Fruit fly (Drosophila melanogaster): Measurements from ENCODE around the gene Unc-115b.

Unc-115b gene

dm6 chr3R:9710886-9711285 is 18.3 kb upstream of the Unc-115b start, which contains the start of the genes trbd and dmt:
TSS of gene trbd (minus strand) at chr3R:9711037.
TSS of gene dmt (plus strand) at chr3R:9711142.
- no peak for TF ChIP-seq GATAd (GFP tag; optimal IDR thresholded peaks at IDR 0.05)
- no peak for TF ChIP-seq HLH106 (tag; optimal IDR thresholded peaks at IDR 0.05)
- TF ChIP-seq rgr (GFP tag; optimal IDR thresholded peaks at IDR 0.05) = no peak
- TF ChIP-seq lola (GFP tag; optimal IDR thresholded peaks at IDR 0.05) = no peak
- no peak for TF ChIP-seq Myc (optimal IDR thresholded peaks at IDR 0.05)
- TF ChIP-seq Hr83 (GFP tag; optimal IDR thresholded peaks at IDR 0.05; ENCODE audit: poor library complexity, severe bottlenecking) = peak; percentile 71
- no peak for TF ChIP-seq Sp1 (GFP tag; optimal IDR thresholded peaks at IDR 0.05)
- no peak for TF ChIP-seq Hnf4 (GFP tag; optimal IDR thresholded peaks at IDR 0.05)
- TF ChIP-seq Abd-B (GFP tag; optimal IDR thresholded peaks at IDR 0.05) = no peak
- no peak for TF ChIP-seq CrebA (GFP tag; optimal IDR thresholded peaks at IDR 0.05; ENCODE audit: borderline replicate concordance)
- no peak for TF ChIP-seq brk (GFP tag; optimal IDR thresholded peaks at IDR 0.05)
- TF ChIP-seq tai (GFP tag; optimal IDR thresholded peaks at IDR 0.05) = no peak
- no peak for TF ChIP-seq CG32264 (GFP tag; optimal IDR thresholded peaks at IDR 0.05)
- TF ChIP-seq N (GFP tag; optimal IDR thresholded peaks at IDR 0.05) = no peak
- TF ChIP-seq Mio (GFP tag; optimal IDR thresholded peaks at IDR 0.05) = no peak
- no peak for TF ChIP-seq foxo (GFP tag; optimal IDR thresholded peaks at IDR 0.05)
- TF ChIP-seq h (GFP tag; optimal IDR thresholded peaks at IDR 0.05) = no peak
- no peak for TF ChIP-seq dmrt93B (GFP tag; optimal IDR thresholded peaks at IDR 0.05)
- TF ChIP-seq Hr78 (GFP tag; optimal IDR thresholded peaks at IDR 0.05) = no peak
- no peak for TF ChIP-seq dsf (GFP tag; optimal IDR thresholded peaks at IDR 0.05; ENCODE audit: borderline replicate concordance)
- no peak for TF ChIP-seq fru (GFP tag; optimal IDR thresholded peaks at IDR 0.05)
- no peak for TF ChIP-seq Dif (GFP tag; optimal IDR thresholded peaks at IDR 0.05; ENCODE audit: partially characterized antibody)
- no peak for TF ChIP-seq jim (GFP tag; optimal IDR thresholded peaks at IDR 0.05)
- TF ChIP-seq sv (GFP tag; optimal IDR thresholded peaks at IDR 0.05) = peak; percentile 37
- no peak for TF ChIP-seq br (GFP tag; optimal IDR thresholded peaks at IDR 0.05)
- peak; percentile 33 for TF ChIP-seq CG9705 (GFP tag; optimal IDR thresholded peaks at IDR 0.05)
- TF ChIP-seq Rel (GFP tag; optimal IDR thresholded peaks at IDR 0.05) = no peak
- peak; percentile 93 for TF ChIP-seq Rel (tag; optimal IDR thresholded peaks at IDR 0.05)
- no peak for TF ChIP-seq psq (GFP tag; optimal IDR thresholded peaks at IDR 0.05)
- no peak for TF ChIP-seq usp (GFP tag; optimal IDR thresholded peaks at IDR 0.05)
- TF ChIP-seq Dfd (GFP tag; optimal IDR thresholded peaks at IDR 0.05) = no peak
- TF ChIP-seq dl (GFP tag; optimal IDR thresholded peaks at IDR 0.05; ENCODE audit: insufficient read depth in 1 of 2, partially characterized antibody in 2 of 2) = no peak
- TF ChIP-seq Vsx2 (GFP tag; optimal IDR thresholded peaks at IDR 0.05; ENCODE audit: partially characterized antibody) = peak; percentile 100
- TF ChIP-seq pan (optimal IDR thresholded peaks at IDR 0.05) = no peak
- no peak for TF ChIP-seq woc (GFP tag; optimal IDR thresholded peaks at IDR 0.05)
- no peak for TF ChIP-seq sage (GFP tag; optimal IDR thresholded peaks at IDR 0.05)
- no peak for TF ChIP-seq ey (GFP tag; optimal IDR thresholded peaks at IDR 0.05)
- peak; percentile 50 for TF ChIP-seq OdsH (GFP tag; optimal IDR thresholded peaks at IDR 0.05)
- no peak for TF ChIP-seq Jra (GFP tag; optimal IDR thresholded peaks at IDR 0.05)

- TF ChIP-seq pan (optimal IDR thresholded peaks at IDR 0.05) (no peak), dl (GFP tag; optimal IDR thresholded peaks at IDR 0.05; ENCODE audit: insufficient read depth in 1 of 2, partially characterized antibody in 2 of 2) (no peak), woc (GFP tag; optimal IDR thresholded peaks at IDR 0.05) (no peak), OdsH (GFP tag; optimal IDR thresholded peaks at IDR 0.05) (no peak), sage (GFP tag; optimal IDR thresholded peaks at IDR 0.05) (no peak), CrebA (GFP tag; optimal IDR thresholded peaks at IDR 0.05; ENCODE audit: borderline replicate concordance) (no peak), usp (GFP tag; optimal IDR thresholded peaks at IDR 0.05) (no peak), Dif (GFP tag; optimal IDR thresholded peaks at IDR 0.05; ENCODE audit: partially characterized antibody) (no peak), h (GFP tag; optimal IDR thresholded peaks at IDR 0.05) (no peak), br (GFP tag; optimal IDR thresholded peaks at IDR 0.05) (no peak), Myc (optimal IDR thresholded peaks at IDR 0.05) (no peak), CG9705 (GFP tag; optimal IDR thresholded peaks at IDR 0.05) (no peak), jim (GFP tag; optimal IDR thresholded peaks at IDR 0.05) (no peak), Abd-B (GFP tag; optimal IDR thresholded peaks at IDR 0.05) (no peak), Hr83 (GFP tag; optimal IDR thresholded peaks at IDR 0.05; ENCODE audit: poor library complexity, severe bottlenecking) (no peak), ey (GFP tag; optimal IDR thresholded peaks at IDR 0.05) (no peak), Mio (GFP tag; optimal IDR thresholded peaks at IDR 0.05) (no peak)
These were observed 17.7 kb upstream of the Unc-115b start for dm6 chr3R:9710228-9710627.
